Fruit fly (Drosophila melanogaster) whole organism, embryonic: Measurements from ENCODE around the gene CG7634.

ENCODE experiments used
- Bdp1 ChIP-seq: fragments of 200-800 bp; sonication (Bioruptor generic); optimal IDR thresholded peaks from 3 replicates; lab custom pipeline; 2016; ENCODE audit warnings: missing biosample characterization, missing genetic modification characterization
- CG10147 ChIP-seq: fragments of 200-800 bp; sonication (Bioruptor generic); optimal IDR thresholded peaks from 2 replicates; lab custom pipeline; 2019; ENCODE audit warnings: missing biosample characterization, mild to moderate bottlenecking, missing genetic modification characterization, moderate library complexity
- CG10321 ChIP-seq: fragments of 200-800 bp; sonication (Bioruptor generic); IDR thresholded peaks from 2 replicates; pipeline ENCODE4 v1.3.6; 2022; ENCODE audit warnings: missing biosample characterization, missing genetic modification characterization
- CG10366 ChIP-seq: fragments of 200-800 bp; sonication (Bioruptor generic); IDR thresholded peaks from 2 replicates; pipeline ENCODE4 v1.3.6; 2022; ENCODE audit warnings: missing biosample characterization, missing genetic modification characterization
- CG10565 ChIP-seq: fragments of 200-800 bp; sonication (Bioruptor generic); optimal IDR thresholded peaks from 3 replicates; lab custom pipeline; 2016; ENCODE audit warnings: missing biosample characterization, mild to moderate bottlenecking, missing genetic modification characterization
- CG11085 ChIP-seq: fragments of 200-800 bp; sonication (Bioruptor generic); IDR thresholded peaks from 2 replicates; pipeline ENCODE4 v1.3.6; 2022; ENCODE audit warnings: missing biosample characterization, missing genetic modification characterization
- CG11398 ChIP-seq: fragments of 200-800 bp; sonication (Bioruptor generic); optimal IDR thresholded peaks from 2 replicates; lab custom pipeline; 2016; ENCODE audit warnings: missing biosample characterization, missing genetic modification characterization
- CG12236 ChIP-seq: fragments of 200-800 bp; sonication (Bioruptor generic); optimal IDR thresholded peaks from 2 replicates; lab custom pipeline; 2016; ENCODE audit warnings: missing biosample characterization, missing genetic modification characterization
- CG12769 ChIP-seq: fragments of 200-800 bp; sonication (Bioruptor generic); optimal IDR thresholded peaks from 2 replicates; lab custom pipeline; 2019; ENCODE audit warnings: missing biosample characterization, mild to moderate bottlenecking, missing genetic modification characterization, moderate library complexity
- CG15696 ChIP-seq: fragments of 200-800 bp; sonication (Bioruptor generic); optimal IDR thresholded peaks from 2 replicates; lab custom pipeline; 2019; ENCODE audit warnings: missing biosample characterization, mild to moderate bottlenecking, missing genetic modification characterization, moderate library complexity
- CG3281 ChIP-seq: fragments of 200-800 bp; sonication (Bioruptor generic); optimal IDR thresholded peaks from 3 replicates; lab custom pipeline; 2017; ENCODE audit warnings: missing biosample characterization, mild to moderate bottlenecking, missing genetic modification characterization
- CG3726 ChIP-seq: fragments of 200-800 bp; sonication (Bioruptor generic); IDR thresholded peaks from 3 replicates; pipeline ENCODE4, ENCODE4 v1.3.6; 2022; ENCODE audit warnings: missing biosample characterization, missing genetic modification characterization
- CG4328 ChIP-seq: fragments of 200-800 bp; sonication (Bioruptor generic); optimal IDR thresholded peaks from 3 replicates; lab custom pipeline; 2017; ENCODE audit warnings: missing biosample characterization, missing genetic modification reagents, missing genetic modification characterization
- CG4424 ChIP-seq: fragments of 200-800 bp; sonication (Bioruptor generic); optimal IDR thresholded peaks from 3 replicates; lab custom pipeline; 2016; ENCODE audit warnings: missing biosample characterization, missing genetic modification characterization
- CG5245 ChIP-seq: fragments of 200-800 bp; sonication (Bioruptor generic); optimal IDR thresholded peaks from 3 replicates; lab custom pipeline; 2016; ENCODE audit warnings: missing biosample characterization, missing genetic modification characterization
- CG6689 ChIP-seq: fragments of 200-800 bp; sonication (Bioruptor generic); IDR thresholded peaks from 2 replicates; pipeline ENCODE4 v1.3.6; 2022; ENCODE audit warnings: missing biosample characterization, missing genetic modification characterization
- CG6765 ChIP-seq: fragments of 200-800 bp; sonication (Bioruptor generic); optimal IDR thresholded peaks from 3 replicates; lab custom pipeline; 2017; ENCODE audit warnings: missing biosample characterization, mild to moderate bottlenecking, missing genetic modification characterization
- CG6813 ChIP-seq: fragments of 200-800 bp; sonication (Bioruptor generic); optimal IDR thresholded peaks from 2 replicates; lab custom pipeline; 2017; ENCODE audit warnings: missing biosample characterization, missing genetic modification characterization, mild to moderate bottlenecking, moderate library complexity, missing genetic modification reagents
- CG7963 ChIP-seq: fragments of 200-800 bp; sonication (Bioruptor generic); IDR thresholded peaks from 3 replicates; pipeline ENCODE4 v1.3.6; 2022; ENCODE audit warnings: missing biosample characterization, missing genetic modification characterization; ENCODE audit not compliant: partially characterized antibody
- CG8290 ChIP-seq, 3 experiments: fragments of 200-800 bp; sonication (Bioruptor generic); optimal IDR thresholded peaks; 2 replicates each; lab custom pipeline; 2016 to 2019; ENCODE audit warnings: missing biosample characterization in 3 of 3, missing genetic modification characterization in 3 of 3, mild to moderate bottlenecking in 2 of 3, moderate library complexity in 1 of 3
- CG8478 ChIP-seq: fragments of >200 bp; optimal IDR thresholded peaks from 2 replicates; lab custom pipeline; 2018
- CG9797 ChIP-seq: fragments of 200-800 bp; sonication (Bioruptor generic); optimal IDR thresholded peaks from 3 replicates; lab custom pipeline; 2018; ENCODE audit warnings: missing biosample characterization, mild to moderate bottlenecking, missing genetic modification characterization
- Dip2 ChIP-seq: fragments of 200-800 bp; sonication (Bioruptor generic); IDR thresholded peaks from 2 replicates; pipeline ENCODE4 v1.3.6; 2022; ENCODE audit warnings: missing biosample characterization, missing genetic modification characterization
- Doc2 ChIP-seq: fragments of 200-800 bp; sonication (Bioruptor generic); IDR thresholded peaks from 2 replicates; pipeline ENCODE4 v1.3.6; 2022; ENCODE audit warnings: missing biosample characterization, missing genetic modification characterization
- HLH4C ChIP-seq: fragments of 200-800 bp; sonication (Bioruptor generic); IDR thresholded peaks from 3 replicates; pipeline ENCODE4 v1.3.6; 2022; ENCODE audit warnings: missing biosample characterization, missing genetic modification characterization; ENCODE audit not compliant: partially characterized antibody
- Hey ChIP-seq: fragments of 200-800 bp; sonication (Bioruptor generic); optimal IDR thresholded peaks from 3 replicates; lab custom pipeline; 2018; ENCODE audit warnings: missing biosample characterization, mild to moderate bottlenecking, missing genetic modification characterization
- Hr51 ChIP-seq, 2 experiments: fragments of 200-800 bp; sonication (Bioruptor generic); optimal IDR thresholded peaks; 2 replicates in 1 of 2; 3 replicates in 1 of 2; lab custom pipeline; 2016 to 2018; ENCODE audit warnings: missing biosample characterization in 2 of 2, missing genetic modification characterization in 2 of 2, mild to moderate bottlenecking in 1 of 2, moderate library complexity in 1 of 2
- Jarid2 ChIP-seq: fragments of 200-800 bp; sonication (Bioruptor generic); optimal IDR thresholded peaks from 3 replicates; lab custom pipeline; 2017; ENCODE audit warnings: mild to moderate bottlenecking, missing biosample characterization, missing genetic modification reagents, missing genetic modification characterization
- Lhr ChIP-seq: fragments of 200-800 bp; sonication (Bioruptor generic); optimal IDR thresholded peaks from 3 replicates; lab custom pipeline; 2017; ENCODE audit warnings: mild to moderate bottlenecking, missing biosample characterization, missing genetic modification reagents, missing genetic modification characterization
- Tbp ChIP-seq: fragments of >200 bp; optimal IDR thresholded peaks from 2 replicates; lab custom pipeline; 2018; ENCODE audit warnings: missing biosample characterization, missing genetic modification characterization
- amos ChIP-seq: fragments of 200-800 bp; sonication (Bioruptor generic); IDR thresholded peaks from 2 replicates; pipeline ENCODE4 v1.3.6; 2022; ENCODE audit warnings: missing biosample characterization, missing genetic modification characterization; ENCODE audit not compliant: partially characterized antibody
- bbx ChIP-seq: fragments of 200-800 bp; sonication (Bioruptor generic); IDR thresholded peaks from 2 replicates; pipeline ENCODE4 v1.3.6; 2022; ENCODE audit warnings: missing biosample characterization, missing genetic modification characterization; ENCODE audit not compliant: partially characterized antibody
- cas ChIP-seq: fragments of 200-800 bp; sonication (Bioruptor generic); IDR thresholded peaks from 2 replicates; pipeline ENCODE4 v1.3.6; 2022; ENCODE audit warnings: missing biosample characterization, missing genetic modification characterization
- chm ChIP-seq: fragments of 200-800 bp; sonication (Bioruptor generic); IDR thresholded peaks from 2 replicates; pipeline ENCODE4 v1.3.6; 2022; ENCODE audit warnings: missing biosample characterization, missing genetic modification characterization
- crc ChIP-seq: fragments of 200-800 bp; sonication (Bioruptor generic); optimal IDR thresholded peaks from 2 replicates; lab custom pipeline; 2016; ENCODE audit warnings: missing biosample characterization, missing genetic modification characterization
- dpn ChIP-seq, 2 experiments: fragments of 200-800 bp; sonication (Bioruptor generic); optimal IDR thresholded peaks; 3 replicates each; lab custom pipeline; 2016; ENCODE audit warnings: missing biosample characterization in 2 of 2, missing genetic modification characterization in 2 of 2
- exex ChIP-seq: fragments of 200-800 bp; sonication (Bioruptor generic); optimal IDR thresholded peaks from 4 replicates; lab custom pipeline; 2018; ENCODE audit warnings: missing biosample characterization, mild to moderate bottlenecking, missing genetic modification characterization, moderate library complexity
- gsb ChIP-seq: fragments of 200-800 bp; sonication (Bioruptor generic); IDR thresholded peaks from 2 replicates; pipeline ENCODE4 v1.3.6; 2022; ENCODE audit warnings: missing biosample characterization, missing genetic modification characterization
- gsb-n ChIP-seq: fragments of 200-800 bp; sonication (Bioruptor generic); optimal IDR thresholded peaks from 3 replicates; lab custom pipeline; 2018; ENCODE audit warnings: missing biosample characterization, mild to moderate bottlenecking, missing genetic modification characterization
- lmd ChIP-seq: fragments of 200-800 bp; sonication (Bioruptor generic); IDR thresholded peaks from 2 replicates; pipeline ENCODE4 v1.3.6; 2022; ENCODE audit warnings: missing biosample characterization, missing genetic modification characterization
- mam ChIP-seq: fragments of 200-800 bp; sonication (Bioruptor generic); optimal IDR thresholded peaks from 3 replicates; lab custom pipeline; 2016; ENCODE audit warnings: missing biosample characterization, missing genetic modification characterization
- odd ChIP-seq: fragments of 200-800 bp; sonication (Bioruptor generic); optimal IDR thresholded peaks from 2 replicates; lab custom pipeline; 2017; ENCODE audit warnings: missing biosample characterization, mild to moderate bottlenecking, missing genetic modification characterization
- pb ChIP-seq: fragments of 200-800 bp; sonication (Bioruptor generic); optimal IDR thresholded peaks from 3 replicates; lab custom pipeline; 2016; ENCODE audit warnings: missing biosample characterization, missing genetic modification characterization
- ro ChIP-seq: fragments of 200-800 bp; sonication (Bioruptor generic); IDR thresholded peaks from 2 replicates; pipeline ENCODE4 v1.3.6; 2022; ENCODE audit warnings: missing biosample characterization, missing genetic modification characterization
- slou ChIP-seq: fragments of 200-800 bp; sonication (Bioruptor generic); optimal IDR thresholded peaks from 3 replicates; lab custom pipeline; 2016; ENCODE audit warnings: missing biosample characterization, missing genetic modification characterization
- sqz ChIP-seq: fragments of 200-800 bp; sonication (Bioruptor generic); optimal IDR thresholded peaks from 3 replicates; lab custom pipeline; 2018; ENCODE audit warnings: missing biosample characterization, mild to moderate bottlenecking, missing genetic modification characterization
- trh ChIP-seq: fragments of 200-800 bp; sonication (Bioruptor generic); optimal IDR thresholded peaks from 2 replicates; lab custom pipeline; 2016; ENCODE audit warnings: missing biosample characterization, missing genetic modification characterization
- unpg ChIP-seq: fragments of 200-800 bp; sonication (Bioruptor generic); optimal IDR thresholded peaks from 3 replicates; lab custom pipeline; 2018; ENCODE audit warnings: missing biosample characterization, mild to moderate bottlenecking, missing genetic modification characterization, moderate library complexity

CG7634 gene

DNA sequence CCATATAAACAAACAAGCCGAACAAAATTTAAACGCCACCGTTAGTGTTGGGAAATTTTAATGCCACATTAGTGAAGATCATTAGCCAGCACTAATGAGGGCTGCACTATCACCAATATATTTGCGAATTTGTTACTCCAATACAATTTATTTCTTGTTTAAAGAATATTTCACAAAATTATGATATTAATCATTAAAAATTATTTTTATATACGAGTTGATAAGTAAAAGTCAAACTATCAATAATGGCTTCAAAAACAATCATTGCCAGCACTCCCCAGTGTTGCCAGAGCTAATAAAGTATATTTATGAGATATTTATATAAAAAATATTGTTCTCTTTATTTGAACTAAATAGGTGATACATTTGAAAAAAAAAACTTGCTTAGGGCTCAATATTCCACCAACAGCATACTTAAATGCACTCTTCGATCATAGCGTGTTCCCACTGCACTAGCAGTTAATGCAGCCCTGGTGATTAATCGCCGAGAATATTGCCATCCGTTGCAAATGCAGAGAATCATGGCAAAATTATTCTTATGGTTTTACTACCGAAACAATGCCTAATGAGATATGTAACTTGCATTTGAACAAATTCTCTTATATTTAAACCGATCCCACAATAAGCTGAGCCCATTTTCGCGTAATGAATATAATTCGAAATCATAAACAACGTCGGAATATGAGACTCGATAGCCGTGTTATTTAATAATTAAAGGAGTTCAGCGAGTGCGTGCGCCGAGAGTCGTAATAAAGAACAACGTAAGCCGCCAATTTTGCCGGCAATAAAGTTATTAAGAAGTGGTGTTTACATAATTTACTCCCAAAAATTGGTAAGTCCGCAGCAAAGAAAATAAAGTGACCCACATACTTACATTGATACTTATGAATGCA lies 49.2 kb upstream of the CG7634 start, which contains the start of the genes SAK and Cdk12 (continued):
- TF ChIP-seq bbx (GFP tag; lab: Robert Waterston, UW) = no peak
- TF ChIP-seq cas = no peak; the same call in 1 of the 2 replicates
- TF ChIP-seq CG10565 = peak; percentile 38
- peak; percentile 55 for TF ChIP-seq trh (GFP tag; lab: Kevin White, UChicago)
- peak; percentile 82 for TF ChIP-seq gsb-n (tag; lab: Kevin White, UChicago)
- peak; percentile 76 for TF ChIP-seq sqz (GFP tag; lab: Kevin White, UChicago)
- TF ChIP-seq odd = peak; percentile 80
- TF ChIP-seq CG10147 (GFP tag; lab: Kevin White, UChicago) = peak; percentile 82
- peak; percentile 79 for TF ChIP-seq gsb (GFP tag; lab: Robert Waterston, UW)
- 0 out of 3 replicates have a peak, but pooled peaks have one; percentile 32 for TF ChIP-seq CG7963 (GFP tag; lab: Robert Waterston, UW)
- no peak for TF ChIP-seq CG11398 (GFP tag; lab: Kevin White, UChicago)
- no peak for TF ChIP-seq Hey (tag; lab: Kevin White, UChicago)
- peak; percentile 89 for TF ChIP-seq CG3281 (GFP tag; lab: Kevin White, UChicago)
- no peak; the same call in 1 of the 2 replicates for TF ChIP-seq Dip2 (GFP tag; lab: Robert Waterston, UW)
- no peak; the same call in 1 of the 2 replicates for TF ChIP-seq CG10321 (GFP tag; lab: Robert Waterston, UW)
- TF ChIP-seq CG5245 (GFP tag; lab: Kevin White, UChicago) = peak; percentile 54
- TF ChIP-seq CG6813 (GFP tag; lab: Kevin White, UChicago) = peak; percentile 42
- TF ChIP-seq CG3726 (GFP tag; lab: Robert Waterston, UW) = peak; percentile 73; the same call in 2 of the 3 replicates
- peak; percentile 61; the same call in 1 of the 2 replicates for TF ChIP-seq ro (GFP tag; lab: Robert Waterston, UW)
- TF ChIP-seq CG6689 (GFP tag; lab: Robert Waterston, UW) = peak; percentile 79
- TF ChIP-seq crc (GFP tag; lab: Kevin White, UChicago) = no peak
- peak; percentile 85 for TF ChIP-seq CG15696
- no peak for TF ChIP-seq Doc2
- TF ChIP-seq Hr51 (GFP tag; optimal IDR thresholded peaks at IDR 0.05; lab: Kevin White, UChicago) = peak; percentile 61 to 86
- no peak for TF ChIP-seq CG8478 (lab: Kevin White, UChicago)
- TF ChIP-seq HLH4C (GFP tag; lab: Robert Waterston, UW) = no peak
- TF ChIP-seq pb (GFP tag; lab: Kevin White, UChicago) = peak; percentile 16
- peak; percentile 37 for TF ChIP-seq CG9797
- TF ChIP-seq Bdp1 (GFP tag; lab: Kevin White, UChicago) = peak; percentile 56
- TF ChIP-seq CG4328 (GFP tag; lab: Kevin White, UChicago) = peak; percentile 87
- TF ChIP-seq CG6765 (GFP tag; lab: Kevin White, UChicago) = peak; percentile 76
- peak; percentile 81 for TF ChIP-seq CG11085 (GFP tag; lab: Robert Waterston, UW)
- peak; percentile 69 for TF ChIP-seq exex (tag; lab: Kevin White, UChicago)
- peak; percentile 81 for TF ChIP-seq unpg (GFP tag; lab: Kevin White, UChicago)
- peak; percentile 72 for TF ChIP-seq CG12769 (tag; lab: Kevin White, UChicago)
- peak; percentile 52 for TF ChIP-seq amos (GFP tag; lab: Robert Waterston, UW)
- TF ChIP-seq slou (GFP tag; lab: Kevin White, UChicago) = peak; percentile 82
- TF ChIP-seq Lhr = peak; percentile 65
- peak; percentile 82 for TF ChIP-seq CG8290 (GFP tag; optimal IDR thresholded peaks at IDR 0.05; lab: Kevin White, UChicago)
- peak; percentile 58 to 62 for TF ChIP-seq CG8290 (tag; optimal IDR thresholded peaks at IDR 0.05; lab: Kevin White, UChicago)
- TF ChIP-seq CG10366 (GFP tag; lab: Robert Waterston, UW) = peak; percentile 71; the same call in 1 of the 2 replicates
- peak; percentile 87 for TF ChIP-seq lmd (GFP tag; lab: Robert Waterston, UW)
- TF ChIP-seq CG12236 (GFP tag; lab: Kevin White, UChicago) = no peak
- TF ChIP-seq Tbp (GFP tag; lab: Kevin White, UChicago) = no peak
- peak; percentile 77 for TF ChIP-seq mam
- peak; percentile 59 to 85 for TF ChIP-seq dpn (GFP tag; optimal IDR thresholded peaks at IDR 0.05; lab: Kevin White, UChicago)
- peak; percentile 85 for TF ChIP-seq CG4424
- TF ChIP-seq Jarid2 (GFP tag; lab: Kevin White, UChicago) = no peak
- TF ChIP-seq chm (GFP tag; lab: Robert Waterston, UW) = peak; percentile 28
